Fruit fly (Drosophila melanogaster): ENCODE results near the gene CG14866.

Gene CG14866

DNA sequence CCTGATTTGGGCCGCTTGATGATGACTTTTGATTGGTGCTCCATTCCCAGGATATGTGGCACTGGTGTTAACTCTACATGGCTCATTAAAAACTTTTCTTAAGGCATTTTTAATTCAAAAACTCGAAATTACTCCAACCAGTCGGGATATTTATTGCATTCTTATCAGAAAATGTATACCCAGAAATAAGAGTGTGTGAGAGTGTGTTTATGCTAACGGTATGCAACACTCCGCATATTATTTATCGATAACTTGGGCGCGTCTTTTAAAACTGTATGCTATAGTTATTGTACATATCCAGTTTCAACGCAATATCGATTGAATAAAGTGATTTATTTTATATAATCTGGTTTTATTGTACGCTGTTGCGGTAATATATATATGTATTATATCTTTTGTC, 51.2 kb downstream of the CG14866 start, which contains the start of gene CG34404:
Gene CG34404 (minus strand): TSS at position 189 of the 400 bp plus-strand sequence.
- TF ChIP-seq Dll (optimal IDR thresholded peaks at IDR 0.05): no peak
- TF ChIP-seq psq (optimal IDR thresholded peaks at IDR 0.05): no peak

Measured in whole organism.